Worm (Caenorhabditis elegans) whole organism, young adult: ENCODE data around the gene Y47D3A.1.

Experiments used
- B0035.1 ChIP-seq: sonication (generic microtip); optimal IDR thresholded peaks from 2 replicates; lab custom pipeline; 2016; ENCODE audit warnings: missing genetic modification characterization, mild to moderate bottlenecking, missing compliant biosample characterization, missing genotype, missing genetic modification reagents
- C17E4.6 ChIP-seq: fragments of 200-800 bp; sonication (Bioruptor generic); IDR thresholded peaks from 2 replicates; pipeline ENCODE4 v1.3.6; 2022; ENCODE audit warnings: missing genetic modification reagents, missing genetic modification characterization, missing compliant biosample characterization
- D2030.7 ChIP-seq: fragments of 200-800 bp; sonication (Bioruptor generic); IDR thresholded peaks from 2 replicates; pipeline ENCODE4 v1.3.6; 2022; ENCODE audit warnings: missing genetic modification reagents, missing genetic modification characterization, missing compliant biosample characterization
- F33H1.4 ChIP-seq: fragments of 200-800 bp; sonication (Bioruptor generic); IDR thresholded peaks from 2 replicates; pipeline ENCODE4 v1.3.6; 2022; ENCODE audit warnings: missing genetic modification reagents, missing genetic modification characterization, missing compliant biosample characterization
- F37B4.10 ChIP-seq: fragments of 200-800 bp; sonication (Bioruptor generic); IDR thresholded peaks from 2 replicates; pipeline ENCODE4 v1.3.6; 2022; ENCODE audit warnings: missing genetic modification characterization, missing compliant biosample characterization
- F39B2.1 ChIP-seq: fragments of 200-800 bp; sonication (Bioruptor generic); IDR thresholded peaks from 2 replicates; pipeline ENCODE4 v1.3.6; 2022; ENCODE audit warnings: missing genetic modification reagents, missing genetic modification characterization, missing compliant biosample characterization
- F57A8.1 ChIP-seq: fragments of 200-800 bp; sonication (Bioruptor generic); optimal IDR thresholded peaks from 2 replicates; lab custom pipeline; 2018; ENCODE audit warnings: mild to moderate bottlenecking, missing genetic modification characterization, moderate library complexity, missing compliant biosample characterization
- Y53F4B.3 ChIP-seq: fragments of 200-800 bp; sonication (Bioruptor generic); IDR thresholded peaks from 2 replicates; pipeline ENCODE4 v1.3.6; 2022; ENCODE audit warnings: missing genetic modification reagents, missing genetic modification characterization, missing compliant biosample characterization
- Y53G8AR.9 ChIP-seq: fragments of 200-800 bp; sonication (Bioruptor generic); conservative IDR thresholded peaks from 2 replicates; pipeline ENCODE4 v1.3.6; 2022; ENCODE audit warnings: missing genetic modification reagents, missing genetic modification characterization, missing compliant biosample characterization
- Y56A3A.18 ChIP-seq: fragments of 200-800 bp; sonication (Bioruptor generic); IDR thresholded peaks from 2 replicates; pipeline ENCODE4 v1.3.6; 2022; ENCODE audit warnings: missing genetic modification reagents, missing genetic modification characterization, missing compliant biosample characterization
- Y95B8A.8 ChIP-seq: fragments of 200-800 bp; sonication (Bioruptor generic); IDR thresholded peaks from 2 replicates; pipeline ENCODE4 v1.3.6; 2022; ENCODE audit warnings: missing genetic modification reagents, missing genetic modification characterization, missing compliant biosample characterization
- aptf-3 ChIP-seq: fragments of 200-800 bp; sonication (Bioruptor generic); IDR thresholded peaks from 2 replicates; pipeline ENCODE4 v1.3.6; 2022; ENCODE audit warnings: missing genetic modification characterization, missing compliant biosample characterization
- attf-3 ChIP-seq: fragments of 200-800 bp; sonication (Bioruptor generic); conservative IDR thresholded peaks from 2 replicates; pipeline ENCODE4 v1.3.6; 2022; ENCODE audit warnings: missing genetic modification reagents, missing genetic modification characterization, missing compliant biosample characterization
- attf-6 ChIP-seq: fragments of 200-800 bp; sonication (Bioruptor generic); IDR thresholded peaks from 2 replicates; pipeline ENCODE4 v1.3.6; 2022; ENCODE audit warnings: missing genetic modification reagents, missing genetic modification characterization, missing compliant biosample characterization
- ceh-100 ChIP-seq: fragments of 200-800 bp; sonication (Bioruptor generic); IDR thresholded peaks from 2 replicates; pipeline ENCODE4 v1.3.6; 2022; ENCODE audit warnings: missing genetic modification reagents, missing genetic modification characterization, missing compliant biosample characterization
- ceh-58 ChIP-seq: fragments of 200-800 bp; sonication (Bioruptor generic); IDR thresholded peaks from 2 replicates; pipeline ENCODE4 v1.3.6; 2022; ENCODE audit warnings: missing genetic modification characterization, missing compliant biosample characterization
- ceh-91 ChIP-seq: fragments of 200-800 bp; sonication (Bioruptor generic); IDR thresholded peaks from 2 replicates; pipeline ENCODE4 v1.3.6; 2022; ENCODE audit warnings: missing genetic modification reagents, missing genetic modification characterization, missing compliant biosample characterization
- dox-1 ChIP-seq: fragments of 200-800 bp; sonication (Bioruptor generic); IDR thresholded peaks from 2 replicates; pipeline ENCODE4 v1.3.6; 2022; ENCODE audit warnings: missing genetic modification reagents, missing genetic modification characterization, missing compliant biosample characterization
- dpl-1 ChIP-seq: fragments of 150-350 bp; optimal IDR thresholded peaks from 2 replicates; lab custom pipeline; 2014; ENCODE audit warnings: missing biosample characterization, missing genetic modification reagents, missing genetic modification characterization
- efl-1 ChIP-seq: fragments of 150-350 bp; optimal IDR thresholded peaks from 2 replicates; lab custom pipeline; 2014; ENCODE audit warnings: missing biosample characterization, missing genetic modification reagents, missing genetic modification characterization
- ekl-4 ChIP-seq: fragments of 200-800 bp; sonication (Bioruptor generic); IDR thresholded peaks from 2 replicates; pipeline ENCODE4 v1.3.6; 2022; ENCODE audit warnings: missing genetic modification reagents, missing genetic modification characterization, missing compliant biosample characterization
- him-1 ChIP-seq: sonication (generic microtip); optimal IDR thresholded peaks from 2 replicates; lab custom pipeline; 2016; ENCODE audit warnings: missing genotype, missing genetic modification reagents, missing genetic modification characterization, missing compliant biosample characterization
- hmg-1.2 ChIP-seq: fragments of 200-800 bp; sonication (Bioruptor generic); IDR thresholded peaks from 2 replicates; pipeline ENCODE4 v1.3.6; 2022; ENCODE audit warnings: missing genetic modification reagents, missing genetic modification characterization, missing compliant biosample characterization
- hmg-20 ChIP-seq: fragments of 200-800 bp; sonication (Bioruptor generic); IDR thresholded peaks from 2 replicates; pipeline ENCODE4 v1.3.6; 2022; ENCODE audit warnings: missing genetic modification reagents, missing genetic modification characterization, missing compliant biosample characterization
- hsf-1 ChIP-seq: fragments of 200-800 bp; sonication (Bioruptor generic); IDR thresholded peaks from 2 replicates; pipeline ENCODE4 v1.3.6; 2022; ENCODE audit warnings: missing genetic modification reagents, missing genetic modification characterization, missing compliant biosample characterization
- lin-26 ChIP-seq: fragments of 200-800 bp; sonication (Bioruptor generic); IDR thresholded peaks from 2 replicates; pipeline ENCODE4 v1.3.6; 2022; ENCODE audit warnings: missing genetic modification reagents, missing genetic modification characterization, missing compliant biosample characterization
- lin-35 ChIP-seq, 3 experiments: fragments of 150-350 bp in 2 of 3; sonication (generic microtip) in 1 of 3; optimal IDR thresholded peaks; 2 replicates each; lab custom pipeline; 2014 to 2018; ENCODE audit warnings: missing biosample characterization in 3 of 3, missing genetic modification characterization in 3 of 3, missing genetic modification reagents in 3 of 3
- lin-54 ChIP-seq: fragments of 200-800 bp; sonication (Bioruptor generic); optimal IDR thresholded peaks from 2 replicates; lab custom pipeline; 2018; ENCODE audit warnings: mild to moderate bottlenecking, missing genetic modification characterization, missing compliant biosample characterization
- lsl-1 ChIP-seq: fragments of 200-800 bp; sonication (Bioruptor generic); optimal IDR thresholded peaks from 2 replicates; lab custom pipeline; 2018; ENCODE audit warnings: mild to moderate bottlenecking, missing genetic modification characterization, moderate library complexity, missing compliant biosample characterization
- madf-3 ChIP-seq: fragments of 200-800 bp; sonication (Bioruptor generic); IDR thresholded peaks from 2 replicates; pipeline ENCODE4 v1.3.6; 2022; ENCODE audit warnings: missing genetic modification reagents, missing genetic modification characterization, missing compliant biosample characterization
- madf-6 ChIP-seq: fragments of 200-800 bp; sonication (Bioruptor generic); IDR thresholded peaks from 2 replicates; pipeline ENCODE4 v1.3.6; 2022; ENCODE audit warnings: missing genetic modification reagents, missing genetic modification characterization, missing compliant biosample characterization
- madf-8 ChIP-seq: fragments of 200-800 bp; sonication (Bioruptor generic); conservative IDR thresholded peaks from 2 replicates; pipeline ENCODE4 v1.3.6; 2022; ENCODE audit warnings: missing genetic modification reagents, missing genetic modification characterization, missing compliant biosample characterization
- mcd-1 ChIP-seq: fragments of 200-800 bp; sonication (Bioruptor generic); IDR thresholded peaks from 2 replicates; pipeline ENCODE4 v1.3.6; 2022; ENCODE audit warnings: missing genetic modification reagents, missing genetic modification characterization, missing compliant biosample characterization
- nfya-1 ChIP-seq: sonication (generic microtip); optimal IDR thresholded peaks from 2 replicates; lab custom pipeline; 2017; ENCODE audit warnings: antibody characterized with exemption, missing compliant biosample characterization, missing genetic modification characterization, borderline replicate concordance; ENCODE audit not compliant: insufficient read depth
- nfyb-1 ChIP-seq: fragments of 200-800 bp; sonication (Bioruptor generic); IDR thresholded peaks from 2 replicates; pipeline ENCODE4 v1.3.6; 2022; ENCODE audit warnings: missing genetic modification reagents, missing genetic modification characterization, missing compliant biosample characterization
- nhr-179 ChIP-seq: sonication (generic microtip); optimal IDR thresholded peaks from 2 replicates; lab custom pipeline; 2016; ENCODE audit warnings: mild to moderate bottlenecking, missing genetic modification characterization, missing compliant biosample characterization
- pbrm-1 ChIP-seq: fragments of 200-800 bp; sonication (Bioruptor generic); IDR thresholded peaks from 2 replicates; pipeline ENCODE4 v1.3.6; 2022; ENCODE audit warnings: missing genetic modification reagents, missing genetic modification characterization, missing compliant biosample characterization
- rcor-1 ChIP-seq: fragments of 200-800 bp; sonication (Bioruptor generic); IDR thresholded peaks from 2 replicates; pipeline ENCODE4 v1.3.6; 2022; ENCODE audit warnings: missing genetic modification reagents, missing genetic modification characterization, missing compliant biosample characterization
- snpc-1.1 ChIP-seq: sonication (generic microtip); optimal IDR thresholded peaks from 2 replicates; lab custom pipeline; 2017; ENCODE audit warnings: missing genetic modification characterization, mild to moderate bottlenecking, missing compliant biosample characterization, antibody characterized with exemption, moderate library complexity, missing genotype, missing genetic modification reagents; ENCODE audit not compliant: insufficient read depth
- snpc-3.4 ChIP-seq: sonication (generic microtip); optimal IDR thresholded peaks from 2 replicates; lab custom pipeline; 2017; ENCODE audit warnings: missing genetic modification characterization, mild to moderate bottlenecking, missing compliant biosample characterization, antibody characterized with exemption, moderate library complexity, missing genotype, missing genetic modification reagents
- snpc-4 ChIP-seq, 5 experiments: fragments of 150-350 bp in 1 of 5; sonication (generic microtip) in 4 of 5; optimal IDR thresholded peaks; 2 replicates each; lab custom pipeline; 2014 to 2018; ENCODE audit warnings: missing genetic modification characterization in 5 of 5, missing biosample characterization in 3 of 5, antibody characterized with exemption in 2 of 5, mild to moderate bottlenecking in 2 of 5, missing compliant biosample characterization in 2 of 5, missing genotype in 2 of 5, moderate library complexity in 2 of 5, missing genetic modification reagents in 1 of 5
- tbp1 ChIP-seq: fragments of 200-800 bp; sonication (Bioruptor generic); optimal IDR thresholded peaks from 2 replicates; lab custom pipeline; 2018; ENCODE audit warnings: mild to moderate bottlenecking, missing genetic modification characterization, missing compliant biosample characterization
- unc-62 ChIP-seq: fragments of 150-350 bp; optimal IDR thresholded peaks from 2 replicates; lab custom pipeline; 2014; ENCODE audit warnings: missing biosample characterization, missing genetic modification reagents, missing genetic modification characterization
- xnd-1 ChIP-seq: sonication (generic microtip); optimal IDR thresholded peaks from 2 replicates; lab custom pipeline; 2016; ENCODE audit warnings: missing genotype, missing genetic modification reagents, missing genetic modification characterization, missing compliant biosample characterization
- ztf-28 ChIP-seq: fragments of 200-800 bp; sonication (Bioruptor generic); IDR thresholded peaks from 2 replicates; pipeline ENCODE4 v1.3.6; 2022; ENCODE audit warnings: missing genetic modification reagents, missing genetic modification characterization, missing compliant biosample characterization

Gene Y47D3A.1

ce11 chrIII:11118107-11118506, 23.5 kb downstream of the Y47D3A.1 start:
- TF ChIP-seq F33H1.4 (GFP tag; lab: Robert Waterston, UW) (peak; percentile 53), madf-8 (GFP tag; lab: Robert Waterston, UW) (peak; percentile 22), snpc-1.1 (tag; lab: Kevin White, UChicago) (peak; percentile 91), rcor-1 (GFP tag; lab: Robert Waterston, UW) (peak; percentile 83), attf-6 (peak; percentile 92), ceh-91 (GFP tag; lab: Robert Waterston, UW) (peak; percentile 71), F39B2.1 (GFP tag; lab: Robert Waterston, UW) (peak; percentile 56; the same call in 1 of the 2 replicates), pbrm-1 (GFP tag; lab: Robert Waterston, UW) (peak; percentile 93), nfyb-1 (GFP tag; lab: Robert Waterston, UW) (peak; percentile 71), Y53G8AR.9 (GFP tag; lab: Robert Waterston, UW) (0 out of 2 replicates have a peak, but pooled peaks have one; percentile 73), tbp1 (GFP tag; lab: Kevin White, UChicago) (peak; percentile 41), xnd-1 (tag; lab: Kevin White, UChicago) (peak; percentile 41), lin-54 (peak; percentile 51), mcd-1 (GFP tag; lab: Robert Waterston, UW) (peak; percentile 72), D2030.7 (GFP tag; lab: Robert Waterston, UW) (peak; percentile 98), ceh-58 (GFP tag; lab: Robert Waterston, UW) (0 out of 2 replicates have a peak, but pooled peaks have one; percentile 21), ztf-28 (GFP tag; lab: Robert Waterston, UW) (0 out of 2 replicates have a peak, but pooled peaks have one; percentile 6), hmg-1.2 (GFP tag; lab: Robert Waterston, UW) (peak; percentile 74), C17E4.6 (GFP tag; lab: Robert Waterston, UW) (0 out of 2 replicates have a peak, but pooled peaks have one; percentile 35), madf-3 (GFP tag; lab: Robert Waterston, UW) (peak; percentile 76), Y95B8A.8 (peak; percentile 80; the same call in 1 of the 2 replicates), madf-6 (GFP tag; lab: Robert Waterston, UW) (peak; percentile 86), attf-3 (0 out of 2 replicates have a peak, but pooled peaks have one; percentile 11), lsl-1 (peak; percentile 53), dox-1 (GFP tag; lab: Robert Waterston, UW) (peak; percentile 61), ekl-4 (GFP tag; lab: Robert Waterston, UW) (peak; percentile 76; the same call in 1 of the 2 replicates), snpc-3.4 (tag; lab: Kevin White, UChicago) (peak; percentile 87), snpc-4 (GFP tag; optimal IDR thresholded peaks at IDR 0.05; lab: Kevin White, UChicago) (peak; percentile 89), snpc-4 (tag; optimal IDR thresholded peaks at IDR 0.05; lab: Kevin White, UChicago) (peak; percentile 78 to 97 (median 94)), hsf-1 (GFP tag; lab: Robert Waterston, UW) (peak; percentile 74; the same call in 1 of the 2 replicates), ceh-100 (GFP tag; lab: Robert Waterston, UW) (peak; percentile 87), efl-1 (GFP tag; lab: Kevin White, UChicago) (peak; percentile 39), lin-26 (GFP tag; lab: Robert Waterston, UW) (peak; percentile 49; the same call in 1 of the 2 replicates), hmg-20 (GFP tag; lab: Robert Waterston, UW) (0 out of 2 replicates have a peak, but pooled peaks have one; percentile 51), Y56A3A.18 (0 out of 2 replicates have a peak, but pooled peaks have one; percentile 56), Y53F4B.3 (0 out of 2 replicates have a peak, but pooled peaks have one; percentile 19)

DNA sequence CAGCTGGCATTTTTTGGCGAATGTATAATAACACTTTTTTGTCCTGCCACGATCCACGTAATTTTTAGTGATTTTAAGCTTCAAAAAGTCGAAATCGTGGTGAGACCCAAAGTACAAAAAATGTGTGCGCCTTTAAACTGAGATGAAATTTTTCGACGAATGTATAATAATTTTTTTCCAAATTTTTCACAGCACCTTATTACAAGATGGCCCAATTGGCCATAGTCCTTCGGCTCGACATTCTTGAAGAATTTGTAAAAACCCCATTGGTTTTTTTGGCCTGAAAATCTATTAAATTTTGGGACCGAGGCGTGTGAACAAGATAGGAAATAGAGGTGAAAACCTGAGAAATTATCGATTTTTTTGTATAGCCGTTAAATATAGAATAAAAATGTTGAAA, 25.7 kb downstream of the Y47D3A.1 start:
- TF ChIP-seq ceh-58 (GFP tag; lab: Robert Waterston, UW) (no peak), him-1 (no peak), F37B4.10 (GFP tag; lab: Robert Waterston, UW) (no peak), ceh-91 (GFP tag; lab: Robert Waterston, UW) (no peak), nfya-1 (tag; lab: Kevin White, UChicago) (no peak), xnd-1 (tag; lab: Kevin White, UChicago) (no peak), B0035.1 (tag; lab: Kevin White, UChicago) (no peak), ekl-4 (GFP tag; lab: Robert Waterston, UW) (no peak), unc-62 (GFP tag; lab: Kevin White, UChicago) (no peak), lin-35 (GFP tag; optimal IDR thresholded peaks at IDR 0.05; lab: Kevin White, UChicago) (no peak), nhr-179 (tag; lab: Kevin White, UChicago) (no peak), attf-6 (no peak), F57A8.1 (GFP tag; lab: Kevin White, UChicago) (no peak), dpl-1 (GFP tag; lab: Kevin White, UChicago) (no peak), aptf-3 (GFP tag; lab: Robert Waterston, UW) (no peak), snpc-3.4 (tag; lab: Kevin White, UChicago) (no peak)
